Worm (Caenorhabditis elegans): Measurements from ENCODE around the gene Y75B8A.32.
"Not testable (repeated sequence)": the region's sequence is repeated elsewhere in the genome, so short reads cannot be mapped to it uniquely, and the experiment has no call there.

Y75B8A.32 gene

ce11 chrIII:12358461-12358860, at the start of gene Y75B8A.32:
TSS of gene Y75B8A.32 (minus strand) at chrIII:12358561.
- no peak for TF ChIP-seq ztf-11 (tag; optimal IDR thresholded peaks at IDR 0.05)
- no peak for TF ChIP-seq ceh-9 (tag; optimal IDR thresholded peaks at IDR 0.05)
- no peak for TF ChIP-seq nhr-23 (tag; optimal IDR thresholded peaks at IDR 0.05)
- TF ChIP-seq nhr-28 (tag; optimal IDR thresholded peaks at IDR 0.05), result no peak
- TF ChIP-seq nhr-12 (tag; optimal IDR thresholded peaks at IDR 0.05), result no peak
- TF ChIP-seq ceh-28 (tag; optimal IDR thresholded peaks at IDR 0.05), result no peak
- no peak for TF ChIP-seq ztf-4 (tag; optimal IDR thresholded peaks at IDR 0.05)
- no peak for TF ChIP-seq tbx-2 (tag; optimal IDR thresholded peaks at IDR 0.05)
- no peak for TF ChIP-seq nhr-43 (tag; optimal IDR thresholded peaks at IDR 0.05; ENCODE audit: poor library complexity, severe bottlenecking)
- no peak for TF ChIP-seq unc-62 (GFP tag; optimal IDR thresholded peaks at IDR 0.05)
- no peak for TF ChIP-seq egl-27 (tag; optimal IDR thresholded peaks at IDR 0.05)
- no peak for TF ChIP-seq elt-1 (tag; optimal IDR thresholded peaks at IDR 0.05)
- no peak for TF ChIP-seq pha-4 (tag; optimal IDR thresholded peaks at IDR 0.05)
- no peak for TF ChIP-seq hmg-11 (tag; optimal IDR thresholded peaks at IDR 0.05)

ce11 chrIII:12399709-12400108, 41.3 kb upstream of the Y75B8A.32 start:
- TF ChIP-seq ceh-28 (tag; optimal IDR thresholded peaks at IDR 0.05) (no peak), daf-12 (tag; optimal IDR thresholded peaks at IDR 0.05) (no peak), fos-1 (tag; optimal IDR thresholded peaks at IDR 0.05) (no peak), lin-15B (tag; optimal IDR thresholded peaks at IDR 0.05) (peak; percentile 26), R02D3.7 (tag; optimal IDR thresholded peaks at IDR 0.05) (no peak), lsy-12 (tag; optimal IDR thresholded peaks at IDR 0.05) (peak; percentile 27), nfya-1 (tag; optimal IDR thresholded peaks at IDR 0.05; ENCODE audit: insufficient read depth) (peak; percentile 21), nhr-43 (tag; optimal IDR thresholded peaks at IDR 0.05; ENCODE audit: poor library complexity, severe bottlenecking) (peak; percentile 37), lin-39 (tag; optimal IDR thresholded peaks at IDR 0.05) (no peak)

ce11 chrIII:12398468-12398867, 40.1 kb upstream of the Y75B8A.32 start:
- TF ChIP-seq nhr-12 (tag; optimal IDR thresholded peaks at IDR 0.05) (no peak), ztf-11 (tag; optimal IDR thresholded peaks at IDR 0.05) (no peak), elt-2 (tag; optimal IDR thresholded peaks at IDR 0.05) (no peak), unc-39 (tag; optimal IDR thresholded peaks at IDR 0.05) (no peak), zag-1 (tag; optimal IDR thresholded peaks at IDR 0.05) (no peak), nhr-237 (tag; optimal IDR thresholded peaks at IDR 0.05) (no peak), fkh-2 (tag; optimal IDR thresholded peaks at IDR 0.05) (no peak), hmg-11 (tag; optimal IDR thresholded peaks at IDR 0.05) (no peak), ceh-9 (tag; optimal IDR thresholded peaks at IDR 0.05) (no peak), tbx-2 (tag; optimal IDR thresholded peaks at IDR 0.05) (no peak), nfya-1 (tag; optimal IDR thresholded peaks at IDR 0.05; ENCODE audit: insufficient read depth) (no peak), nhr-43 (tag; optimal IDR thresholded peaks at IDR 0.05; ENCODE audit: poor library complexity, severe bottlenecking) (no peak), ceh-28 (tag; optimal IDR thresholded peaks at IDR 0.05) (no peak), unc-62 (GFP tag; optimal IDR thresholded peaks at IDR 0.05) (no peak)

ce11 chrIII:12395085-12395484, 36.7 kb upstream of the Y75B8A.32 start, which contains the start of gene Y49E10.10:
TSS of gene Y49E10.10 (plus strand) at chrIII:12395465.
- peak; percentile 90 for TF ChIP-seq ceh-28 (tag; optimal IDR thresholded peaks at IDR 0.05)
- no peak for TF ChIP-seq daf-12 (tag; optimal IDR thresholded peaks at IDR 0.05)

ce11 chrIII:12388106-12388505, 29.7 kb upstream of the Y75B8A.32 start:
- TF ChIP-seq ama-1 (optimal IDR thresholded peaks at IDR 0.05) (no peak), unc-62 (GFP tag; optimal IDR thresholded peaks at IDR 0.05) (no peak), lin-39 (tag; optimal IDR thresholded peaks at IDR 0.05) (no peak), nhr-12 (tag; optimal IDR thresholded peaks at IDR 0.05) (no peak), aly-2 (tag; optimal IDR thresholded peaks at IDR 0.05) (no peak), hmg-11 (tag; optimal IDR thresholded peaks at IDR 0.05) (no peak), lsy-12 (tag; optimal IDR thresholded peaks at IDR 0.05) (no peak), elt-1 (tag; optimal IDR thresholded peaks at IDR 0.05) (no peak), nhr-23 (tag; optimal IDR thresholded peaks at IDR 0.05) (no peak), sea-2 (GFP tag; optimal IDR thresholded peaks at IDR 0.05) (no peak), ceh-9 (tag; optimal IDR thresholded peaks at IDR 0.05) (no peak)

- TF ChIP-seq lin-39, aly-2, lin-15B (tag; optimal IDR thresholded peaks at IDR 0.05): not testable (repeated sequence)
Measured at ce11 chrIII:12386597-12386996, 28.2 kb upstream of the Y75B8A.32 start, which contains the start of gene Y49E10.30. TSS of gene Y49E10.30 (plus strand) at chrIII:12386897.
